Fruit fly (Drosophila melanogaster) whole organism, embryonic: ENCODE measurements around the gene Rai1.

Experiments used
- Blimp-1 ChIP-seq: fragments of 200-800 bp; sonication (Bioruptor generic); optimal IDR thresholded peaks from 3 replicates; lab custom pipeline; 2018; ENCODE audit warnings: missing biosample characterization, missing genetic modification characterization, mild to moderate bottlenecking, moderate library complexity, missing genetic modification reagents
- CG10274 ChIP-seq: fragments of 200-800 bp; sonication (Bioruptor generic); optimal IDR thresholded peaks from 3 replicates; lab custom pipeline; 2017; ENCODE audit warnings: missing biosample characterization, mild to moderate bottlenecking, missing genetic modification characterization
- CG12391 ChIP-seq: fragments of 200-800 bp; sonication (Bioruptor generic); optimal IDR thresholded peaks from 3 replicates; lab custom pipeline; 2018; ENCODE audit warnings: missing biosample characterization, mild to moderate bottlenecking, missing genetic modification characterization, moderate library complexity
- CG12942 ChIP-seq: fragments of 200-800 bp; sonication (Bioruptor generic); optimal IDR thresholded peaks from 3 replicates; lab custom pipeline; 2016; ENCODE audit warnings: missing biosample characterization, missing genetic modification characterization
- CG1603 ChIP-seq: fragments of 200-800 bp; sonication (Bioruptor generic); optimal IDR thresholded peaks from 2 replicates; lab custom pipeline; 2019; ENCODE audit warnings: missing biosample characterization, mild to moderate bottlenecking, missing genetic modification characterization, moderate library complexity
- CG17361 ChIP-seq: fragments of 200-800 bp; sonication (Bioruptor generic); IDR thresholded peaks from 3 replicates; pipeline ENCODE4 v1.3.6; 2022; ENCODE audit warnings: missing biosample characterization, missing genetic modification characterization
- CG2120 ChIP-seq: fragments of 200-800 bp; sonication (Bioruptor generic); optimal IDR thresholded peaks from 3 replicates; lab custom pipeline; 2016; ENCODE audit warnings: missing biosample characterization, missing genetic modification characterization
- CG2199 ChIP-seq: fragments of 200-800 bp; sonication (Bioruptor generic); IDR thresholded peaks from 3 replicates; pipeline ENCODE4 v1.3.6; 2022; ENCODE audit warnings: missing biosample characterization, missing genetic modification characterization
- CG30431 ChIP-seq: fragments of 200-800 bp; sonication (Bioruptor generic); optimal IDR thresholded peaks from 2 replicates; lab custom pipeline; 2017; ENCODE audit warnings: missing biosample characterization, missing genetic modification characterization
- CG3163 ChIP-seq: fragments of 200-800 bp; sonication (Bioruptor generic); optimal IDR thresholded peaks from 3 replicates; lab custom pipeline; 2016; ENCODE audit warnings: missing biosample characterization, missing genetic modification characterization
- CG42726 ChIP-seq: fragments of 200-800 bp; sonication (Bioruptor generic); IDR thresholded peaks from 2 replicates; pipeline ENCODE4 v1.3.6; 2022; ENCODE audit warnings: missing biosample characterization, missing genetic modification characterization; ENCODE audit not compliant: partially characterized antibody
- CG6791 ChIP-seq: fragments of 200-800 bp; sonication (Bioruptor generic); IDR thresholded peaks from 3 replicates; pipeline ENCODE4 v1.3.6; 2022; ENCODE audit warnings: missing biosample characterization, missing genetic modification characterization; ENCODE audit not compliant: partially characterized antibody
- CG7271 ChIP-seq: fragments of 200-800 bp; sonication (Bioruptor generic); optimal IDR thresholded peaks from 2 replicates; lab custom pipeline; 2018; ENCODE audit warnings: missing biosample characterization, mild to moderate bottlenecking, missing genetic modification characterization, moderate library complexity
- CG7928 ChIP-seq: fragments of 200-800 bp; sonication (Bioruptor generic); optimal IDR thresholded peaks from 2 replicates; lab custom pipeline; 2017; ENCODE audit warnings: missing biosample characterization, mild to moderate bottlenecking, missing genetic modification characterization
- CG8290 ChIP-seq, 3 experiments: fragments of 200-800 bp; sonication (Bioruptor generic); optimal IDR thresholded peaks; 2 replicates each; lab custom pipeline; 2016 to 2019; ENCODE audit warnings: missing biosample characterization in 3 of 3, missing genetic modification characterization in 3 of 3, mild to moderate bottlenecking in 2 of 3, moderate library complexity in 1 of 3
- CTCF ChIP-seq: fragments of 200-800 bp; sonication (Bioruptor generic); optimal IDR thresholded peaks from 2 replicates; lab custom pipeline; 2017; ENCODE audit warnings: missing biosample characterization, mild to moderate bottlenecking, missing genetic modification characterization, moderate library complexity
- Doc2 ChIP-seq: fragments of 200-800 bp; sonication (Bioruptor generic); IDR thresholded peaks from 2 replicates; pipeline ENCODE4 v1.3.6; 2022; ENCODE audit warnings: missing biosample characterization, missing genetic modification characterization
- Dp ChIP-seq: fragments of 200-800 bp; sonication (Bioruptor generic); optimal IDR thresholded peaks from 2 replicates; lab custom pipeline; 2018; ENCODE audit warnings: missing biosample characterization, mild to moderate bottlenecking, missing genetic modification characterization, moderate library complexity
- E2f2 ChIP-seq: fragments of 200-800 bp; sonication (Bioruptor generic); IDR thresholded peaks from 2 replicates; pipeline ENCODE4 v1.3.6; 2022; ENCODE audit warnings: missing biosample characterization, missing genetic modification characterization
- Gsc ChIP-seq: fragments of 200-800 bp; sonication (Bioruptor generic); IDR thresholded peaks from 2 replicates; pipeline ENCODE4 v1.3.6; 2022; ENCODE audit warnings: missing biosample characterization, missing genetic modification characterization
- Jarid2 ChIP-seq: fragments of 200-800 bp; sonication (Bioruptor generic); optimal IDR thresholded peaks from 3 replicates; lab custom pipeline; 2017; ENCODE audit warnings: mild to moderate bottlenecking, missing biosample characterization, missing genetic modification reagents, missing genetic modification characterization
- Med ChIP-seq: fragments of 200-800 bp; sonication (Bioruptor generic); peaks from one replicate; lab custom pipeline; 2016; ENCODE audit warnings: missing biosample characterization, missing genetic modification characterization, mild to moderate bottlenecking, inconsistent platforms, moderate library complexity
- Myb ChIP-seq: fragments of 200-800 bp; sonication (Bioruptor generic); optimal IDR thresholded peaks from 2 replicates; lab custom pipeline; 2016; ENCODE audit warnings: missing biosample characterization, missing genetic modification characterization
- Nf-YC ChIP-seq: fragments of 200-800 bp; optimal IDR thresholded peaks from 3 replicates; lab custom pipeline; 2019; ENCODE audit warnings: missing biosample characterization, mild to moderate bottlenecking, missing genetic modification characterization, moderate library complexity
- Rx ChIP-seq: fragments of 200-800 bp; sonication (Bioruptor generic); IDR thresholded peaks from 2 replicates; pipeline ENCODE4 v1.3.6; 2022; ENCODE audit warnings: missing biosample characterization, missing genetic modification characterization
- amos ChIP-seq: fragments of 200-800 bp; sonication (Bioruptor generic); IDR thresholded peaks from 2 replicates; pipeline ENCODE4 v1.3.6; 2022; ENCODE audit warnings: missing biosample characterization, missing genetic modification characterization; ENCODE audit not compliant: partially characterized antibody
- bbx ChIP-seq: fragments of 200-800 bp; sonication (Bioruptor generic); IDR thresholded peaks from 2 replicates; pipeline ENCODE4 v1.3.6; 2022; ENCODE audit warnings: missing biosample characterization, missing genetic modification characterization; ENCODE audit not compliant: partially characterized antibody
- bowl ChIP-seq: fragments of 200-800 bp; sonication (Bioruptor generic); IDR thresholded peaks from 2 replicates; pipeline ENCODE4 v1.3.6; 2022; ENCODE audit warnings: missing biosample characterization, missing genetic modification characterization
- chinmo ChIP-seq: fragments of 200-800 bp; sonication (Bioruptor generic); IDR thresholded peaks from 4 replicates; pipeline ENCODE4 v1.3.6; 2022; ENCODE audit warnings: missing biosample characterization, missing genetic modification characterization; ENCODE audit not compliant: partially characterized antibody
- chm ChIP-seq: fragments of 200-800 bp; sonication (Bioruptor generic); IDR thresholded peaks from 2 replicates; pipeline ENCODE4 v1.3.6; 2022; ENCODE audit warnings: missing biosample characterization, missing genetic modification characterization
- croc ChIP-seq: fragments of 200-800 bp; sonication (Bioruptor generic); conservative IDR thresholded peaks from 3 replicates; pipeline ENCODE4 v1.3.6; 2022; ENCODE audit warnings: missing biosample characterization, missing genetic modification characterization
- fd64A ChIP-seq: fragments of 200-800 bp; sonication (Bioruptor generic); optimal IDR thresholded peaks from 3 replicates; lab custom pipeline; 2018; ENCODE audit warnings: missing biosample characterization, mild to moderate bottlenecking, missing genetic modification characterization
- fru ChIP-seq: fragments of >200 bp; optimal IDR thresholded peaks from 2 replicates; lab custom pipeline; 2017
- hkb ChIP-seq, 2 experiments: fragments of 200-800 bp in 1 of 2; fragments of >200 bp in 1 of 2; sonication (Bioruptor generic) in 1 of 2; IDR thresholded peaks in 1 of 2; optimal IDR thresholded peaks in 1 of 2; 2 replicates each; pipeline versions ENCODE4 v1.3.6 to Lab custom; 2017 to 2022; ENCODE audit warnings: missing biosample characterization in 1 of 2, missing genetic modification characterization in 1 of 2
- p53 ChIP-seq: fragments of 200-800 bp; sonication (Bioruptor generic); optimal IDR thresholded peaks from 2 replicates; lab custom pipeline; 2016; ENCODE audit warnings: missing biosample characterization, missing genetic modification characterization
- rib ChIP-seq: fragments of 200-800 bp; sonication (Bioruptor generic); IDR thresholded peaks from 2 replicates; pipeline ENCODE4 v1.3.6; 2022; ENCODE audit warnings: missing biosample characterization, missing genetic modification characterization
- sqz ChIP-seq: fragments of 200-800 bp; sonication (Bioruptor generic); optimal IDR thresholded peaks from 3 replicates; lab custom pipeline; 2018; ENCODE audit warnings: missing biosample characterization, mild to moderate bottlenecking, missing genetic modification characterization
- tna ChIP-seq: fragments of 200-800 bp; sonication (Bioruptor generic); IDR thresholded peaks from 2 replicates; pipeline ENCODE4 v1.3.6; 2022; ENCODE audit warnings: missing biosample characterization, missing genetic modification characterization; ENCODE audit not compliant: partially characterized antibody
- usp ChIP-seq: fragments of >200 bp; optimal IDR thresholded peaks from 2 replicates; lab custom pipeline; 2017; ENCODE audit warnings: missing biosample characterization, missing genetic modification characterization
- vvl ChIP-seq: fragments of 200-800 bp; sonication (Bioruptor generic); IDR thresholded peaks from 2 replicates; pipeline ENCODE4 v1.3.6; 2022; ENCODE audit warnings: missing biosample characterization, missing genetic modification characterization
- z ChIP-seq: fragments of 200-800 bp; sonication (Bioruptor generic); IDR thresholded peaks from 3 replicates; pipeline ENCODE4 v1.3.6; 2022; ENCODE audit warnings: missing biosample characterization, missing genetic modification characterization

Gene Rai1

dm6 chrX:16783743-16784142, 19.4 kb downstream of the Rai1 start, which contains the start of gene mRpL22 (continued):
- TF ChIP-seq sqz (GFP tag; lab: Kevin White, UChicago) (peak; percentile 38), fru (lab: Kevin White, UChicago) (no peak), CG12942 (GFP tag; lab: Kevin White, UChicago) (no peak), Nf-YC (tag; lab: Kevin White, UChicago) (no peak)

DNA sequence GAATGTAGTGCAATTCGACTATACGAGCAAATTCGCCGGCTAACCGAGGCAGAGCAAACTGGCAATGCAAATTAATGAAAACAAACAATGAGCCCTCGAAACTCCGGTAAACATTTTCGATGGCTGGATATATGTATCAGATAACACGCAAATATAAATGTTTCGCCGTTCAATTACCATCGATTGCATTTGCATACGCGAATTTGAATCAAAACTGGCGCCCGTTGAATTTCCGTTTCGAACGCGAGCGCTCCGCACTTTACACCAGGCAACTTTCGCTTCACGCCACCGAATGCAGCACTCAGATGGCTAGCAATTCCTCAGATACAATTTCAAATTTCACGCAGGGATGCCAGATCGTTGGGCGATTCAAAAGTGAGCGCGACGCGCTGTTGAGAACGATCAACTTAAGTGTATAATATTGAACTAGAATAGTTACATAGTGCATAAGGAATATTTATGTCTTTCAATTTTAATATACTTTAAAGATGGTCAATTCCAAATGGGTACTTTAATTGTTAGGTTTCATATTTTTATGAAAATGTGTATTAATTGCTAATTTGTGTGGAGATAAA, 19.9 kb downstream of the Rai1 start, which contains the start of gene if:
Gene if, minus strand, starts transcription at position 294 of the 575 bp plus-strand sequence.
- TF ChIP-seq CG12391 (no peak), usp (GFP tag; lab: Kevin White, UChicago) (no peak), CG42726 (GFP tag; lab: Robert Waterston, UW) (0 out of 2 replicates have a peak, but pooled peaks have one; percentile 25), Myb (GFP tag; lab: Kevin White, UChicago) (peak; percentile 39), chm (GFP tag; lab: Robert Waterston, UW) (peak; percentile 60), Gsc (no peak), Doc2 (GFP tag; lab: Robert Waterston, UW) (no peak), E2f2 (GFP tag; lab: Robert Waterston, UW) (peak; percentile 87), Med (GFP tag; lab: Kevin White, UChicago) (peak; percentile 75), amos (GFP tag; lab: Robert Waterston, UW) (peak; percentile 33; the same call in 1 of the 2 replicates), bbx (GFP tag; lab: Robert Waterston, UW) (peak; percentile 31; the same call in 1 of the 2 replicates), CG7928 (GFP tag; lab: Kevin White, UChicago) (no peak), CG3163 (GFP tag; lab: Kevin White, UChicago) (no peak), CG8290 (GFP tag; optimal IDR thresholded peaks at IDR 0.05; lab: Kevin White, UChicago) (no peak), CG8290 (tag; optimal IDR thresholded peaks at IDR 0.05; lab: Kevin White, UChicago) (peak in 1 of 2 experiments; percentile 25), CTCF (GFP tag; lab: Kevin White, UChicago) (peak; percentile 31), rib (peak; percentile 48; the same call in 1 of the 2 replicates), Dp (peak; percentile 81), hkb (optimal IDR thresholded peaks at IDR 0.05; lab: Kevin White, UChicago) (no peak), hkb (GFP tag; IDR thresholded peaks at IDR 0.05; lab: Robert Waterston, UW) (0 out of 2 replicates have a peak, but pooled peaks have one; percentile 20), CG17361 (0 out of 3 replicates have a peak, but pooled peaks have one; percentile 24), vvl (peak; percentile 45; the same call in 1 of the 2 replicates), Jarid2 (GFP tag; lab: Kevin White, UChicago) (peak; percentile 59), CG12942 (GFP tag; lab: Kevin White, UChicago) (no peak), Rx (GFP tag; lab: Robert Waterston, UW) (no peak), CG6791 (GFP tag; lab: Robert Waterston, UW) (0 out of 3 replicates have a peak, but pooled peaks have one; percentile 7), bowl (no peak), z (GFP tag; lab: Robert Waterston, UW) (0 out of 3 replicates have a peak, but pooled peaks have one; percentile 42), fd64A (GFP tag; lab: Kevin White, UChicago) (no peak), CG30431 (GFP tag; lab: Kevin White, UChicago) (no peak), CG2199 (0 out of 3 replicates have a peak, but pooled peaks have one; percentile 8), Blimp-1 (GFP tag; lab: Kevin White, UChicago) (peak; percentile 7), CG7271 (tag; lab: Kevin White, UChicago) (no peak), tna (GFP tag; lab: Robert Waterston, UW) (0 out of 2 replicates have a peak, but pooled peaks have one; percentile 50), CG2120 (GFP tag; lab: Kevin White, UChicago) (no peak), chinmo (GFP tag; lab: Robert Waterston, UW) (0 out of 4 replicates have a peak, but pooled peaks have one; percentile 56), croc (GFP tag; lab: Robert Waterston, UW) (no peak), p53 (GFP tag; lab: Kevin White, UChicago) (no peak), CG10274 (GFP tag; lab: Kevin White, UChicago) (no peak), CG1603 (tag; lab: Kevin White, UChicago) (peak; percentile 24)
